Fruit fly (Drosophila melanogaster): Measurements from ENCODE around the gene CG13733.

The CG13733 gene

DNA sequence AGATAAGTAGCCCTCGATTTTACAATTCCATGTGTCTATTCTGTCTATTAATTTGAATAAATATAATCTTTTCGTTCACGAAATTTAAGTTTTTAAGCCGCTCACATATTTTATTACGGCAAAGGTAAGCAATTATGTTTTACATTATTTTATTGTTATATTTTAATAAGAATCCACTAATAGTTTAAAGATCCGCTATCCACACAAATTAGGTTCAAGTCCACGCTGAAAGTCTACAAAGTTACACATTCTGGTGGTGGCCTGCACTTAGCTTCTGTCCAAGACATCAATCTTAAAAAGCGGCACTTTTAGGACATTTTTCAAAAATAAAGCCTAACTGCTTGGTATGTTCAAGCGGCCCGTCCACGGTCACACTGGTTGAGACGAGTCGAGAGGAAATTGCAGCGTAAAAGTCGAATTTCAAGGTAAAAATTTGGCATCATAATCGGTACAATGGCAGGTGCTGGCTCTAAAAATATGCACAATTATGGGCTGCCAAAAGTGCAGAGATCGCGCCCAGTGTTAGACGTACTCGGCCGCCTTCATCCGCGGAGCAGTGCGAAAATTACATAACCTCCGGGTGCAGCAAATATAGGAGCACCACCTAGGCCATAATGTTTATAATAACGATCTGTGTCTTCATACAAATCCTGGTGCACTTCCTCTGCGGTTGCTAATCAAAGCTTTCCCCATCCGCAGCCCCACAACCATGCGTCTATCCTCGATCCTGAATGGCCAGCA lies 3.8 kb downstream of the CG13733 start, which contains the start of the genes UQCR-Q and CG46525 (continued):
- TF ChIP-seq CG8281 (tag; optimal IDR thresholded peaks at IDR 0.05) (no peak), kay (GFP tag; optimal IDR thresholded peaks at IDR 0.05) (no peak), CG33213 (GFP tag; optimal IDR thresholded peaks at IDR 0.05) (peak; percentile 72), CG3281 (GFP tag; optimal IDR thresholded peaks at IDR 0.05) (no peak), CG13894 (tag; optimal IDR thresholded peaks at IDR 0.05) (peak; percentile 33), yki (optimal IDR thresholded peaks at IDR 0.05) (no peak), CG2875 (GFP tag; optimal IDR thresholded peaks at IDR 0.05) (no peak), hbn (GFP tag; IDR thresholded peaks at IDR 0.05; ENCODE audit: partially characterized antibody) (0 out of 2 replicates have a peak, but pooled peaks have one; percentile 39), abd-A (tag; optimal IDR thresholded peaks at IDR 0.05) (no peak), kah (GFP tag; optimal IDR thresholded peaks at IDR 0.05) (no peak), Dfd (GFP tag; optimal IDR thresholded peaks at IDR 0.05) (no peak), ab (GFP tag; optimal IDR thresholded peaks at IDR 0.05) (no peak), CG11560 (tag; IDR thresholded peaks at IDR 0.05) (no peak), Lhr (GFP tag; optimal IDR thresholded peaks at IDR 0.05) (peak; percentile 97), dmrt99B (tag; optimal IDR thresholded peaks at IDR 0.05) (no peak), CG11247 (GFP tag; IDR thresholded peaks at IDR 0.05) (no peak), mam (GFP tag; optimal IDR thresholded peaks at IDR 0.05) (no peak), CG15514 (GFP tag; optimal IDR thresholded peaks at IDR 0.05) (peak; percentile 74), bbx (GFP tag; IDR thresholded peaks at IDR 0.05; ENCODE audit: partially characterized antibody) (peak; percentile 45; the same call in 1 of the 2 replicates), Sox100B (GFP tag; optimal IDR thresholded peaks at IDR 0.05) (no peak), ken (GFP tag; IDR thresholded peaks at IDR 0.05) (no peak), CG6654 (GFP tag; optimal IDR thresholded peaks at IDR 0.05) (no peak), sens (GFP tag) (peak; percentile 46), knrl (GFP tag; IDR thresholded peaks at IDR 0.05; ENCODE audit: partially characterized antibody) (peak; percentile 22; the same call in 1 of the 3 replicates), CG15073 (GFP tag; optimal IDR thresholded peaks at IDR 0.05) (no peak), corto (GFP tag; optimal IDR thresholded peaks at IDR 0.05) (no peak), CG13775 (GFP tag; optimal IDR thresholded peaks at IDR 0.05) (no peak), PHDP (tag; optimal IDR thresholded peaks at IDR 0.05) (no peak), CG4707 (GFP tag; optimal IDR thresholded peaks at IDR 0.05) (no peak), Atf6 (GFP tag; IDR thresholded peaks at IDR 0.05) (no peak), CoRest (tag; optimal IDR thresholded peaks at IDR 0.05) (peak; percentile 46), CG34376 (GFP tag; optimal IDR thresholded peaks at IDR 0.05) (no peak), NC2β (GFP tag; optimal IDR thresholded peaks at IDR 0.05) (no peak), CG9817 (tag; optimal IDR thresholded peaks at IDR 0.05) (no peak), HLHmδ (GFP tag; optimal IDR thresholded peaks at IDR 0.05) (no peak), Bdp1 (GFP tag; optimal IDR thresholded peaks at IDR 0.05) (no peak), bowl (GFP tag; IDR thresholded peaks at IDR 0.05) (no peak), sqz (GFP tag; optimal IDR thresholded peaks at IDR 0.05) (no peak), CG3065 (GFP tag; optimal IDR thresholded peaks at IDR 0.05) (no peak), bigmax (GFP tag; optimal IDR thresholded peaks at IDR 0.05) (peak; percentile 66), mld (GFP tag; IDR thresholded peaks at IDR 0.05; ENCODE audit: partially characterized antibody) (no peak), CG16815 (GFP tag; optimal IDR thresholded peaks at IDR 0.05) (no peak), dpn (GFP tag; optimal IDR thresholded peaks at IDR 0.05) (no peak), wdn (GFP tag; IDR thresholded peaks at IDR 0.05) (no peak), luna (GFP tag; optimal IDR thresholded peaks at IDR 0.05) (no peak), CG8290 (GFP tag; optimal IDR thresholded peaks at IDR 0.05) (peak; percentile 1), CG8290 (tag; optimal IDR thresholded peaks at IDR 0.05) (peak in 1 of 2 experiments; percentile 67), CG30403 (GFP tag; optimal IDR thresholded peaks at IDR 0.05) (no peak), CG42726 (GFP tag; IDR thresholded peaks at IDR 0.05; ENCODE audit: partially characterized antibody) (peak; percentile 62), Awh (GFP tag; IDR thresholded peaks at IDR 0.05) (no peak)
